Fruit fly (Drosophila melanogaster) whole organism, embryonic: ENCODE data around the gene CG12659.
A peak's percentile ranks its signal among the peaks of the same experiment; 100 is the strongest.

Experiments used
- ATbp ChIP-seq: fragments of 200-800 bp; sonication (Bioruptor generic); optimal IDR thresholded peaks from 2 replicates; lab custom pipeline; 2017; ENCODE audit warnings: missing biosample characterization, mild to moderate bottlenecking, missing genetic modification characterization, missing genetic modification reagents
- CG13424 ChIP-seq: fragments of 200-800 bp; sonication (Bioruptor generic); optimal IDR thresholded peaks from 2 replicates; lab custom pipeline; 2019; ENCODE audit warnings: missing biosample characterization, mild to moderate bottlenecking, missing genetic modification characterization, moderate library complexity
- CG16815 ChIP-seq: fragments of 200-800 bp; sonication (Bioruptor generic); optimal IDR thresholded peaks from 3 replicates; lab custom pipeline; 2017; ENCODE audit warnings: missing biosample characterization, mild to moderate bottlenecking, missing genetic modification characterization
- CG17802 ChIP-seq: fragments of 200-800 bp; sonication (Bioruptor generic); optimal IDR thresholded peaks from 2 replicates; lab custom pipeline; 2018; ENCODE audit warnings: missing biosample characterization, mild to moderate bottlenecking, missing genetic modification characterization, moderate library complexity
- CG1832 ChIP-seq: fragments of 200-800 bp; sonication (Bioruptor generic); optimal IDR thresholded peaks from 2 replicates; lab custom pipeline; 2017; ENCODE audit warnings: missing biosample characterization, mild to moderate bottlenecking, missing genetic modification characterization, inconsistent platforms
- CG2120 ChIP-seq: fragments of 200-800 bp; sonication (Bioruptor generic); optimal IDR thresholded peaks from 3 replicates; lab custom pipeline; 2016; ENCODE audit warnings: missing biosample characterization, missing genetic modification characterization
- CG2712 ChIP-seq: fragments of 200-800 bp; optimal IDR thresholded peaks from 3 replicates; lab custom pipeline; 2019; ENCODE audit warnings: missing biosample characterization, mild to moderate bottlenecking, missing genetic modification characterization, moderate library complexity
- CG3281 ChIP-seq: fragments of 200-800 bp; sonication (Bioruptor generic); optimal IDR thresholded peaks from 3 replicates; lab custom pipeline; 2017; ENCODE audit warnings: missing biosample characterization, mild to moderate bottlenecking, missing genetic modification characterization
- CG3847 ChIP-seq: fragments of 200-800 bp; sonication (Bioruptor generic); IDR thresholded peaks from 2 replicates; pipeline ENCODE4 v1.3.6; 2022; ENCODE audit warnings: missing biosample characterization, missing genetic modification characterization
- CG3995 ChIP-seq: fragments of 200-800 bp; sonication (Bioruptor generic); optimal IDR thresholded peaks from 3 replicates; lab custom pipeline; 2016; ENCODE audit warnings: missing biosample characterization, missing genetic modification characterization
- CG4820 ChIP-seq: fragments of 200-800 bp; sonication (Bioruptor generic); optimal IDR thresholded peaks from 3 replicates; lab custom pipeline; 2016; ENCODE audit warnings: missing biosample characterization, missing genetic modification characterization
- CG6654 ChIP-seq: fragments of 200-800 bp; sonication (Bioruptor generic); optimal IDR thresholded peaks from 2 replicates; lab custom pipeline; 2017; ENCODE audit warnings: missing biosample characterization, mild to moderate bottlenecking, missing genetic modification characterization
- CG8281 ChIP-seq: fragments of 200-800 bp; sonication (Bioruptor generic); optimal IDR thresholded peaks from 2 replicates; lab custom pipeline; 2018; ENCODE audit warnings: missing biosample characterization, mild to moderate bottlenecking, missing genetic modification characterization, moderate library complexity
- D19B ChIP-seq: fragments of 200-800 bp; sonication (Bioruptor generic); optimal IDR thresholded peaks from 2 replicates; lab custom pipeline; 2017; ENCODE audit warnings: missing biosample characterization, mild to moderate bottlenecking, missing genetic modification characterization
- HHEX ChIP-seq: fragments of 200-800 bp; sonication (Bioruptor generic); optimal IDR thresholded peaks from 3 replicates; lab custom pipeline; 2017; ENCODE audit warnings: missing biosample characterization, mild to moderate bottlenecking, missing genetic modification characterization, missing genetic modification reagents
- HmgZ ChIP-seq: fragments of 200-800 bp; sonication (Bioruptor generic); optimal IDR thresholded peaks from 2 replicates; lab custom pipeline; 2018; ENCODE audit warnings: missing biosample characterization, mild to moderate bottlenecking, missing genetic modification characterization
- Jarid2 ChIP-seq: fragments of 200-800 bp; sonication (Bioruptor generic); optimal IDR thresholded peaks from 3 replicates; lab custom pipeline; 2017; ENCODE audit warnings: mild to moderate bottlenecking, missing biosample characterization, missing genetic modification reagents, missing genetic modification characterization
- Lim3 ChIP-seq: fragments of 200-800 bp; sonication (Bioruptor generic); IDR thresholded peaks from 2 replicates; pipeline ENCODE4 v1.3.6; 2022; ENCODE audit warnings: missing biosample characterization, missing genetic modification characterization
- Neu2 ChIP-seq: fragments of 200-800 bp; sonication (Bioruptor generic); optimal IDR thresholded peaks from 3 replicates; lab custom pipeline; 2016; ENCODE audit warnings: missing biosample characterization, missing genetic modification characterization, borderline replicate concordance
- Rx ChIP-seq: fragments of 200-800 bp; sonication (Bioruptor generic); IDR thresholded peaks from 2 replicates; pipeline ENCODE4 v1.3.6; 2022; ENCODE audit warnings: missing biosample characterization, missing genetic modification characterization
- Sin3A ChIP-seq: fragments of >200 bp; optimal IDR thresholded peaks from 2 replicates; lab custom pipeline; 2018
- Six4 ChIP-seq: fragments of 200-800 bp; sonication (Bioruptor generic); optimal IDR thresholded peaks from 2 replicates; lab custom pipeline; 2016; ENCODE audit warnings: missing biosample characterization, missing genetic modification characterization
- Tbp ChIP-seq: fragments of >200 bp; optimal IDR thresholded peaks from 2 replicates; lab custom pipeline; 2018; ENCODE audit warnings: missing biosample characterization, missing genetic modification characterization
- abd-A ChIP-seq: fragments of 200-800 bp; sonication (Bioruptor generic); optimal IDR thresholded peaks from 3 replicates; lab custom pipeline; 2019; ENCODE audit warnings: missing biosample characterization, mild to moderate bottlenecking, missing genetic modification characterization, moderate library complexity
- aop ChIP-seq: fragments of 200-800 bp; sonication (Bioruptor generic); IDR thresholded peaks from 2 replicates; pipeline ENCODE4 v1.3.6; 2022; ENCODE audit warnings: missing biosample characterization, missing genetic modification characterization
- az2 ChIP-seq: fragments of 200-800 bp; sonication (Bioruptor generic); optimal IDR thresholded peaks from 3 replicates; lab custom pipeline; 2016; ENCODE audit warnings: missing biosample characterization, missing genetic modification characterization
- bab2 ChIP-seq: fragments of 200-800 bp; sonication (Bioruptor generic); optimal IDR thresholded peaks from 2 replicates; lab custom pipeline; 2016; ENCODE audit warnings: missing biosample characterization, missing genetic modification characterization
- bbx ChIP-seq: fragments of 200-800 bp; sonication (Bioruptor generic); IDR thresholded peaks from 2 replicates; pipeline ENCODE4 v1.3.6; 2022; ENCODE audit warnings: missing biosample characterization, missing genetic modification characterization; ENCODE audit not compliant: partially characterized antibody
- cas ChIP-seq: fragments of 200-800 bp; sonication (Bioruptor generic); IDR thresholded peaks from 2 replicates; pipeline ENCODE4 v1.3.6; 2022; ENCODE audit warnings: missing biosample characterization, missing genetic modification characterization
- ci ChIP-seq: fragments of 200-800 bp; sonication (Bioruptor generic); IDR thresholded peaks from 3 replicates; pipeline ENCODE4 v1.3.6; 2022; ENCODE audit warnings: missing biosample characterization, missing genetic modification characterization
- croc ChIP-seq: fragments of 200-800 bp; sonication (Bioruptor generic); conservative IDR thresholded peaks from 3 replicates; pipeline ENCODE4 v1.3.6; 2022; ENCODE audit warnings: missing biosample characterization, missing genetic modification characterization
- crol ChIP-seq: fragments of 200-800 bp; sonication (Bioruptor generic); IDR thresholded peaks from 2 replicates; pipeline ENCODE4 v1.3.6; 2022; ENCODE audit warnings: missing biosample characterization, missing genetic modification characterization
- crp ChIP-seq, 2 experiments: fragments of 200-800 bp; sonication (Bioruptor generic); optimal IDR thresholded peaks; 2 replicates in 1 of 2; 3 replicates in 1 of 2; lab custom pipeline; 2017; ENCODE audit warnings: missing biosample characterization in 2 of 2, missing genetic modification characterization in 2 of 2, mild to moderate bottlenecking in 1 of 2, moderate library complexity in 1 of 2
- dpn ChIP-seq, 2 experiments: fragments of 200-800 bp; sonication (Bioruptor generic); optimal IDR thresholded peaks; 3 replicates each; lab custom pipeline; 2016; ENCODE audit warnings: missing biosample characterization in 2 of 2, missing genetic modification characterization in 2 of 2
- gcm ChIP-seq: fragments of 200-800 bp; sonication (Bioruptor generic); optimal IDR thresholded peaks from 2 replicates; lab custom pipeline; 2019; ENCODE audit warnings: missing biosample characterization, mild to moderate bottlenecking, missing genetic modification characterization, moderate library complexity
- jumu ChIP-seq: fragments of 200-800 bp; sonication (Bioruptor generic); optimal IDR thresholded peaks from 3 replicates; lab custom pipeline; 2016; ENCODE audit warnings: missing biosample characterization, missing genetic modification characterization
- kah ChIP-seq: fragments of 200-800 bp; sonication (Bioruptor generic); optimal IDR thresholded peaks from 2 replicates; lab custom pipeline; 2018; ENCODE audit warnings: missing biosample characterization, mild to moderate bottlenecking, missing genetic modification characterization
- klu ChIP-seq: fragments of 200-800 bp; sonication (Bioruptor generic); IDR thresholded peaks from 2 replicates; pipeline ENCODE4 v1.3.6; 2022; ENCODE audit warnings: missing biosample characterization, missing genetic modification characterization
- lmd ChIP-seq: fragments of 200-800 bp; sonication (Bioruptor generic); IDR thresholded peaks from 2 replicates; pipeline ENCODE4 v1.3.6; 2022; ENCODE audit warnings: missing biosample characterization, missing genetic modification characterization
- lola ChIP-seq, 3 experiments: fragments of >200 bp in 2 of 3; fragments of 200-800 bp in 1 of 3; sonication (Bioruptor generic) in 1 of 3; optimal IDR thresholded peaks; 2 replicates each; lab custom pipeline; 2017 to 2019; ENCODE audit warnings: missing biosample characterization in 3 of 3, missing genetic modification characterization in 3 of 3, mild to moderate bottlenecking in 1 of 3, moderate library complexity in 1 of 3
- mirr ChIP-seq: fragments of 200-800 bp; sonication (Bioruptor generic); optimal IDR thresholded peaks from 3 replicates; lab custom pipeline; 2018; ENCODE audit warnings: missing biosample characterization, mild to moderate bottlenecking, missing genetic modification characterization
- nerfin-1 ChIP-seq: fragments of 200-800 bp; sonication (Bioruptor generic); optimal IDR thresholded peaks from 3 replicates; lab custom pipeline; 2019; ENCODE audit warnings: missing biosample characterization, mild to moderate bottlenecking, missing genetic modification characterization, moderate library complexity
- nmo ChIP-seq: fragments of 200-800 bp; sonication (Bioruptor generic); optimal IDR thresholded peaks from 2 replicates; lab custom pipeline; 2018; ENCODE audit warnings: missing biosample characterization, mild to moderate bottlenecking, missing genetic modification characterization, moderate library complexity
- odd ChIP-seq: fragments of 200-800 bp; sonication (Bioruptor generic); optimal IDR thresholded peaks from 2 replicates; lab custom pipeline; 2017; ENCODE audit warnings: missing biosample characterization, mild to moderate bottlenecking, missing genetic modification characterization
- peb ChIP-seq: fragments of 200-800 bp; sonication (Bioruptor generic); IDR thresholded peaks from 2 replicates; pipeline ENCODE4 v1.3.6; 2022; ENCODE audit warnings: missing biosample characterization, missing genetic modification characterization
- sr ChIP-seq: fragments of 200-800 bp; sonication (Bioruptor generic); IDR thresholded peaks from 3 replicates; pipeline ENCODE4 v1.3.6; 2022; ENCODE audit warnings: missing biosample characterization, missing genetic modification characterization
- trem ChIP-seq: fragments of 200-800 bp; optimal IDR thresholded peaks from 3 replicates; lab custom pipeline; 2019; ENCODE audit warnings: missing biosample characterization, mild to moderate bottlenecking, missing genetic modification characterization, moderate library complexity
- unpg ChIP-seq: fragments of 200-800 bp; sonication (Bioruptor generic); optimal IDR thresholded peaks from 3 replicates; lab custom pipeline; 2018; ENCODE audit warnings: missing biosample characterization, mild to moderate bottlenecking, missing genetic modification characterization, moderate library complexity

Gene CG12659

dm6 chrX:8561404-8562397, 29.8 kb downstream of the CG12659 start:
- TF ChIP-seq mirr (GFP tag; lab: Kevin White, UChicago), result peak; percentile 50
- no peak for TF ChIP-seq Rx (GFP tag; lab: Robert Waterston, UW)
- peak; percentile 56 for TF ChIP-seq CG8281
- no peak for TF ChIP-seq CG17802 (tag; lab: Kevin White, UChicago)
- no peak for TF ChIP-seq CG1832 (GFP tag; lab: Kevin White, UChicago)
- peak; percentile 12 for TF ChIP-seq HmgZ (tag; lab: Kevin White, UChicago)
- TF ChIP-seq CG3995 (GFP tag; lab: Kevin White, UChicago), result no peak
- peak; percentile 13 for TF ChIP-seq trem (tag; lab: Kevin White, UChicago)
- no peak for TF ChIP-seq klu (GFP tag; lab: Robert Waterston, UW)
- TF ChIP-seq Lim3, result no peak
- no peak for TF ChIP-seq D19B (GFP tag; lab: Kevin White, UChicago)
- peak; percentile 43 to 52 for TF ChIP-seq dpn (GFP tag; optimal IDR thresholded peaks at IDR 0.05; lab: Kevin White, UChicago)
- TF ChIP-seq lmd (GFP tag; lab: Robert Waterston, UW), result no peak
- TF ChIP-seq Jarid2 (GFP tag; lab: Kevin White, UChicago), result no peak
- TF ChIP-seq Sin3A, result peak; percentile 23
- TF ChIP-seq CG13424 (tag; lab: Kevin White, UChicago), result no peak
- no peak for TF ChIP-seq CG16815
- TF ChIP-seq CG4820 (GFP tag; lab: Kevin White, UChicago), result peak; percentile 41
- TF ChIP-seq HHEX (GFP tag; lab: Kevin White, UChicago), result peak; percentile 25
- no peak for TF ChIP-seq aop
- TF ChIP-seq crp (GFP tag; optimal IDR thresholded peaks at IDR 0.05; lab: Kevin White, UChicago), result no peak
- peak; percentile 72 for TF ChIP-seq ci
- peak; percentile 0 for TF ChIP-seq CG2712
- TF ChIP-seq crol, result peak; percentile 69; the same call in 1 of the 2 replicates
- TF ChIP-seq Tbp (GFP tag; lab: Kevin White, UChicago), result no peak
- peak; percentile 93 for TF ChIP-seq abd-A
- no peak for TF ChIP-seq gcm (GFP tag; lab: Kevin White, UChicago)
- no peak for TF ChIP-seq nerfin-1 (tag; lab: Kevin White, UChicago)
- TF ChIP-seq odd (GFP tag; lab: Kevin White, UChicago), result peak; percentile 20
- peak; percentile 20 for TF ChIP-seq CG2120 (GFP tag; lab: Kevin White, UChicago)
- TF ChIP-seq cas (GFP tag; lab: Robert Waterston, UW), result no peak
- TF ChIP-seq croc (GFP tag; lab: Robert Waterston, UW), result no peak
- TF ChIP-seq CG3847 (GFP tag; lab: Robert Waterston, UW), result 0 out of 2 replicates have a peak, but pooled peaks have one; percentile 16
- no peak for TF ChIP-seq lola (GFP tag; optimal IDR thresholded peaks at IDR 0.05; lab: Kevin White, UChicago)
- TF ChIP-seq CG6654, result no peak
- no peak for TF ChIP-seq Neu2
- no peak for TF ChIP-seq bab2
- peak; percentile 23 for TF ChIP-seq ATbp (GFP tag; lab: Kevin White, UChicago)
- no peak for TF ChIP-seq peb
- peak; percentile 48 for TF ChIP-seq jumu
- peak; percentile 34 for TF ChIP-seq nmo
- TF ChIP-seq Six4 (GFP tag; lab: Kevin White, UChicago), result no peak
- peak; percentile 28 for TF ChIP-seq unpg (GFP tag; lab: Kevin White, UChicago)
- peak; percentile 72 for TF ChIP-seq bbx (GFP tag; lab: Robert Waterston, UW)
- peak; percentile 54; the same call in 1 of the 3 replicates for TF ChIP-seq sr (GFP tag; lab: Robert Waterston, UW)
- TF ChIP-seq CG3281 (GFP tag; lab: Kevin White, UChicago), result no peak
- no peak for TF ChIP-seq az2 (GFP tag; lab: Kevin White, UChicago)
- TF ChIP-seq kah, result peak; percentile 99
